Worm (Caenorhabditis elegans) whole organism, mixed stage, embryonic: Measurements from ENCODE around the gene cas-1.
"Not testable (repeated sequence)": the region's sequence is repeated elsewhere in the genome, so short reads cannot be mapped to it uniquely, and the experiment has no call there.

ENCODE experiments used
- M03D4.4 ChIP-seq: sonication (generic microtip); optimal IDR thresholded peaks from 2 replicates; lab custom pipeline; 2017; ENCODE audit warnings: mild to moderate bottlenecking, missing genetic modification characterization, missing compliant biosample characterization
- bed-3 ChIP-seq: fragments of 200-800 bp; sonication (Bioruptor generic); optimal IDR thresholded peaks from 3 replicates; lab custom pipeline; 2018; ENCODE audit warnings: mild to moderate bottlenecking, missing genetic modification characterization, moderate library complexity, missing compliant biosample characterization
- blmp-1 ChIP-seq: fragments of 150-350 bp; optimal IDR thresholded peaks from 2 replicates; lab custom pipeline; 2014; ENCODE audit warnings: missing biosample characterization, missing genetic modification characterization
- ceh-39 ChIP-seq: fragments of 150-350 bp; optimal IDR thresholded peaks from 2 replicates; lab custom pipeline; 2014; ENCODE audit warnings: missing biosample characterization, missing genetic modification characterization
- ceh-43 ChIP-seq: fragments of 200-800 bp; sonication (Bioruptor generic); optimal IDR thresholded peaks from 2 replicates; lab custom pipeline; 2018; ENCODE audit warnings: mild to moderate bottlenecking, missing genetic modification characterization, moderate library complexity, missing compliant biosample characterization
- ceh-83 ChIP-seq: fragments of 200-800 bp; sonication (Bioruptor generic); optimal IDR thresholded peaks from 2 replicates; lab custom pipeline; 2018; ENCODE audit warnings: mild to moderate bottlenecking, missing genetic modification characterization, missing compliant biosample characterization
- ces-1 ChIP-seq: fragments of 150-350 bp; optimal IDR thresholded peaks from 2 replicates; lab custom pipeline; 2014; ENCODE audit warnings: missing biosample characterization, missing genetic modification reagents, missing genetic modification characterization
- cnd-1 ChIP-seq: fragments of 200-800 bp; sonication (Bioruptor generic); optimal IDR thresholded peaks from 2 replicates; lab custom pipeline; 2018; ENCODE audit warnings: mild to moderate bottlenecking, missing genetic modification characterization, missing compliant biosample characterization
- drap-1 ChIP-seq: fragments of 200-800 bp; sonication (Bioruptor generic); optimal IDR thresholded peaks from 3 replicates; lab custom pipeline; 2018; ENCODE audit warnings: mild to moderate bottlenecking, missing genetic modification characterization, missing compliant biosample characterization
- elt-1 ChIP-seq: sonication (generic microtip); optimal IDR thresholded peaks from 2 replicates; lab custom pipeline; 2017; ENCODE audit warnings: missing genetic modification characterization, mild to moderate bottlenecking, missing compliant biosample characterization, antibody characterized with exemption, moderate library complexity, borderline replicate concordance; ENCODE audit not compliant: insufficient read depth
- elt-3 ChIP-seq: fragments of 150-350 bp; optimal IDR thresholded peaks from 2 replicates; lab custom pipeline; 2014; ENCODE audit warnings: missing biosample characterization, missing genetic modification characterization
- flh-1 ChIP-seq: fragments of 200-800 bp; sonication (Bioruptor generic); optimal IDR thresholded peaks from 2 replicates; lab custom pipeline; 2018; ENCODE audit warnings: mild to moderate bottlenecking, missing genetic modification characterization, moderate library complexity, missing compliant biosample characterization
- ham-2 ChIP-seq: fragments of 200-800 bp; sonication (Bioruptor generic); optimal IDR thresholded peaks from 2 replicates; lab custom pipeline; 2018; ENCODE audit warnings: mild to moderate bottlenecking, missing genetic modification characterization, missing compliant biosample characterization
- hlh-1 ChIP-seq: fragments of 150-350 bp; optimal IDR thresholded peaks from 2 replicates; lab custom pipeline; 2014; ENCODE audit warnings: missing biosample characterization, missing genetic modification reagents, missing genetic modification characterization
- lin-13 ChIP-seq: fragments of 150-350 bp; optimal IDR thresholded peaks from 2 replicates; lab custom pipeline; 2014; ENCODE audit warnings: missing biosample characterization, missing genetic modification characterization
- lin-32 ChIP-seq: fragments of 200-800 bp; sonication (Bioruptor generic); optimal IDR thresholded peaks from 2 replicates; lab custom pipeline; 2018; ENCODE audit warnings: mild to moderate bottlenecking, missing genetic modification characterization, missing compliant biosample characterization
- lsy-2 ChIP-seq: fragments of 150-350 bp; optimal IDR thresholded peaks from 2 replicates; lab custom pipeline; 2014; ENCODE audit warnings: missing biosample characterization, missing genetic modification characterization
- mab-5 ChIP-seq: fragments of 150-350 bp; optimal IDR thresholded peaks from 2 replicates; lab custom pipeline; 2014; ENCODE audit warnings: missing biosample characterization, missing genetic modification characterization
- mep-1 ChIP-seq: fragments of 150-350 bp; optimal IDR thresholded peaks from 2 replicates; lab custom pipeline; 2017; ENCODE audit warnings: missing biosample characterization, missing genetic modification reagents, missing genetic modification characterization, inconsistent platforms
- mls-2 ChIP-seq: sonication (generic microtip); optimal IDR thresholded peaks from 2 replicates; lab custom pipeline; 2016; ENCODE audit warnings: mild to moderate bottlenecking, missing genetic modification characterization, moderate library complexity, missing compliant biosample characterization
- nhr-12 ChIP-seq: fragments of 150-350 bp; optimal IDR thresholded peaks from 2 replicates; lab custom pipeline; 2014; ENCODE audit warnings: missing biosample characterization, missing genetic modification characterization
- nhr-2 ChIP-seq: fragments of 150-350 bp; optimal IDR thresholded peaks from 2 replicates; lab custom pipeline; 2014; ENCODE audit warnings: missing biosample characterization, missing genetic modification characterization
- nhr-237 ChIP-seq: fragments of 150-350 bp; optimal IDR thresholded peaks from 2 replicates; lab custom pipeline; 2014; ENCODE audit warnings: missing biosample characterization, missing genetic modification characterization
- nhr-76 ChIP-seq: sonication (generic microtip); optimal IDR thresholded peaks from 2 replicates; lab custom pipeline; 2017; ENCODE audit warnings: missing biosample characterization, missing genetic modification characterization
- pha-4 ChIP-seq: fragments of 150-350 bp; optimal IDR thresholded peaks from 2 replicates; lab custom pipeline; 2018; ENCODE audit warnings: missing biosample characterization, missing genetic modification reagents, missing genetic modification characterization
- sem-2 ChIP-seq: fragments of 200-800 bp; sonication (Bioruptor generic); optimal IDR thresholded peaks from 2 replicates; lab custom pipeline; 2018; ENCODE audit warnings: mild to moderate bottlenecking, missing genetic modification characterization, missing compliant biosample characterization
- snpc-4 ChIP-seq: fragments of 150-350 bp; optimal IDR thresholded peaks from 2 replicates; lab custom pipeline; 2014; ENCODE audit warnings: missing biosample characterization, missing genetic modification characterization
- sptf-1 ChIP-seq: sonication (generic microtip); optimal IDR thresholded peaks from 2 replicates; lab custom pipeline; 2017; ENCODE audit warnings: mild to moderate bottlenecking, missing genetic modification characterization, moderate library complexity, missing compliant biosample characterization
- tbx-8 ChIP-seq: fragments of 200-800 bp; sonication (Bioruptor generic); optimal IDR thresholded peaks from 2 replicates; lab custom pipeline; 2018; ENCODE audit warnings: mild to moderate bottlenecking, missing genetic modification characterization, moderate library complexity, missing compliant biosample characterization
- unc-120 ChIP-seq: sonication (generic microtip); optimal IDR thresholded peaks from 2 replicates; lab custom pipeline; 2017; ENCODE audit warnings: missing genetic modification characterization, missing compliant biosample characterization; ENCODE audit not compliant: poor library complexity, severe bottlenecking
- unc-39 ChIP-seq: fragments of 150-350 bp; optimal IDR thresholded peaks from 2 replicates; lab custom pipeline; 2014; ENCODE audit warnings: missing biosample characterization, missing genetic modification characterization
- unc-62 ChIP-seq: fragments of 150-350 bp; optimal IDR thresholded peaks from 2 replicates; lab custom pipeline; 2014; ENCODE audit warnings: missing biosample characterization, missing genetic modification reagents, missing genetic modification characterization
- zip-8 ChIP-seq: fragments of 150-350 bp; optimal IDR thresholded peaks from 2 replicates; lab custom pipeline; 2014; ENCODE audit warnings: missing biosample characterization, missing genetic modification characterization
- ztf-11 ChIP-seq: fragments of 150-350 bp; optimal IDR thresholded peaks from 2 replicates; lab custom pipeline; 2014; ENCODE audit warnings: missing biosample characterization, missing genetic modification characterization

cas-1 gene

ce11 chrX:16834691-16835090 is 21.2 kb upstream of the cas-1 start, which contains the start of gene F41G4.13:
TSS of gene F41G4.13 (minus strand) at chrX:16834791.
- not testable (repeated sequence) for TF ChIP-seq cnd-1, unc-120, elt-3 (tag; lab: Kevin White, UChicago)
- TF ChIP-seq, all 35 proteins: peak for 0; not testable (repeated sequence) for 35

ce11 chrX:16826500-16826899 is 13.0 kb upstream of the cas-1 start:
- no peak for TF ChIP-seq lin-13 (tag; lab: Kevin White, UChicago)
- no peak for TF ChIP-seq cnd-1 (tag; lab: Kevin White, UChicago)
- TF ChIP-seq nhr-237 (tag; lab: Kevin White, UChicago): no peak
- no peak for TF ChIP-seq ceh-39 (tag; lab: Kevin White, UChicago)
- TF ChIP-seq lsy-2 (tag; lab: Kevin White, UChicago): no peak
- no peak for TF ChIP-seq nhr-12
- TF ChIP-seq ceh-83 (GFP tag; lab: Kevin White, UChicago): no peak
- TF ChIP-seq M03D4.4 (tag; lab: Kevin White, UChicago): no peak
- no peak for TF ChIP-seq mls-2 (tag; lab: Kevin White, UChicago)
- no peak for TF ChIP-seq sptf-1 (tag; lab: Kevin White, UChicago)
- no peak for TF ChIP-seq unc-39 (tag; lab: Kevin White, UChicago)
- TF ChIP-seq, all 35 proteins: peak for 0

- no peak for TF ChIP-seq tbx-8 (GFP tag; lab: Kevin White, UChicago)
- TF ChIP-seq ham-2: no peak
- no peak for TF ChIP-seq mls-2 (tag; lab: Kevin White, UChicago)
- TF ChIP-seq sem-2 (GFP tag; lab: Kevin White, UChicago): no peak
- no peak for TF ChIP-seq unc-39 (tag; lab: Kevin White, UChicago)
- no peak for TF ChIP-seq mep-1 (tag; lab: Kevin White, UChicago)
- no peak for TF ChIP-seq M03D4.4 (tag; lab: Kevin White, UChicago)
- TF ChIP-seq drap-1 (GFP tag; lab: Kevin White, UChicago): no peak
- TF ChIP-seq ces-1: no peak
- TF ChIP-seq, all 35 proteins: peak for 0
Measured at ce11 chrX:16825358-16825757, 11.9 kb upstream of the cas-1 start, which contains the start of gene sto-5. TSS of gene sto-5 (minus strand) at chrX:16825458.

ce11 chrX:16821533-16821932 is 8.1 kb upstream of the cas-1 start:
- TF ChIP-seq flh-1 (no peak), nhr-12 (no peak), sem-2 (GFP tag; lab: Kevin White, UChicago) (no peak), unc-39 (tag; lab: Kevin White, UChicago) (no peak), mls-2 (tag; lab: Kevin White, UChicago) (no peak), M03D4.4 (tag; lab: Kevin White, UChicago) (no peak), elt-1 (no peak), unc-62 (no peak), nhr-237 (tag; lab: Kevin White, UChicago) (no peak), mab-5 (tag; lab: Kevin White, UChicago) (no peak), bed-3 (GFP tag; lab: Kevin White, UChicago) (no peak), nhr-2 (tag; lab: Kevin White, UChicago) (no peak), blmp-1 (tag; lab: Kevin White, UChicago) (no peak), lin-32 (no peak), zip-8 (tag; lab: Kevin White, UChicago) (no peak), hlh-1 (tag; lab: Kevin White, UChicago) (no peak), lsy-2 (tag; lab: Kevin White, UChicago) (no peak), lin-13 (tag; lab: Kevin White, UChicago) (no peak), tbx-8 (GFP tag; lab: Kevin White, UChicago) (no peak), snpc-4 (tag; lab: Kevin White, UChicago) (no peak)

ce11 chrX:16818271-16818670 is 4.8 kb upstream of the cas-1 start:
- no peak for TF ChIP-seq ceh-43
- TF ChIP-seq unc-62: no peak
- TF ChIP-seq tbx-8 (GFP tag; lab: Kevin White, UChicago): no peak
- no peak for TF ChIP-seq pha-4 (tag; lab: Kevin White, UChicago)
- TF ChIP-seq lin-32: no peak
- no peak for TF ChIP-seq ceh-39 (tag; lab: Kevin White, UChicago)
- no peak for TF ChIP-seq ztf-11 (tag; lab: Kevin White, UChicago)
- TF ChIP-seq lin-13 (tag; lab: Kevin White, UChicago): no peak
- no peak for TF ChIP-seq sem-2 (GFP tag; lab: Kevin White, UChicago)
- no peak for TF ChIP-seq snpc-4 (tag; lab: Kevin White, UChicago)
- TF ChIP-seq lsy-2 (tag; lab: Kevin White, UChicago): no peak
- TF ChIP-seq hlh-1 (tag; lab: Kevin White, UChicago): no peak
- no peak for TF ChIP-seq ces-1
- TF ChIP-seq nhr-76 (tag; lab: Kevin White, UChicago): no peak
- no peak for TF ChIP-seq flh-1
- TF ChIP-seq mls-2 (tag; lab: Kevin White, UChicago): no peak
